Worm (Caenorhabditis elegans) whole organism, L4 larva: Measurements from ENCODE around the gene C50H2.4.
A peak's percentile ranks its signal among the peaks of the same experiment; 100 is the strongest.

Experiments used
- ama-1 ChIP-seq: fragments of 150-350 bp; optimal IDR thresholded peaks from 2 replicates; lab custom pipeline; 2014; ENCODE audit warnings: inconsistent platforms, mixed read lengths
- attf-4 ChIP-seq: sonication (generic microtip); optimal IDR thresholded peaks from 3 replicates; lab custom pipeline; 2017; ENCODE audit warnings: missing biosample characterization, missing genetic modification characterization
- ceh-82 ChIP-seq: sonication (generic microtip); optimal IDR thresholded peaks from 2 replicates; lab custom pipeline; 2017; ENCODE audit warnings: missing biosample characterization, missing genetic modification characterization
- dmd-9 ChIP-seq: fragments of 200-800 bp; sonication (Bioruptor generic); IDR thresholded peaks from 2 replicates; pipeline ENCODE4 v1.3.6; 2022; ENCODE audit warnings: missing genetic modification reagents, missing genetic modification characterization, missing compliant biosample characterization
- pha-4 ChIP-seq, 2 experiments: fragments of 150-350 bp in 1 of 2; fragments of 200-800 bp in 1 of 2; sonication (Bioruptor generic) in 1 of 2; IDR thresholded peaks in 1 of 2; optimal IDR thresholded peaks in 1 of 2; 2 replicates each; pipeline versions ENCODE4 v1.3.6 to Lab custom; 2014 to 2022; ENCODE audit warnings: missing genetic modification characterization in 2 of 2, missing genetic modification reagents in 2 of 2, missing biosample characterization in 1 of 2, missing compliant biosample characterization in 1 of 2
- pqm-1 ChIP-seq: sonication (generic microtip); optimal IDR thresholded peaks from 2 replicates; lab custom pipeline; 2017; ENCODE audit warnings: missing biosample characterization, missing genetic modification characterization

ce11 chrV:9950861-9951260 lies 34.1 kb downstream of the C50H2.4 start, which contains the start of gene ttr-46:
- TF ChIP-seq pqm-1 (peak; percentile 63), ama-1 (lab: Kevin White, UChicago) (no peak), pha-4 (GFP tag; IDR thresholded peaks at IDR 0.05; lab: Robert Waterston, UW) (no peak), pha-4 (tag; optimal IDR thresholded peaks at IDR 0.05; lab: Kevin White, UChicago) (no peak), attf-4 (tag; lab: Kevin White, UChicago) (no peak), dmd-9 (no peak), ceh-82 (no peak)
